Worm (Caenorhabditis elegans) whole organism, midembryonic: ENCODE data around the gene B0244.5.

Experiments used
- cog-1 ChIP-seq: sonication (generic microtip); optimal IDR thresholded peaks from 2 replicates; lab custom pipeline; 2016; ENCODE audit warnings: missing genetic modification characterization, missing compliant biosample characterization
- flt-1 ChIP-seq: fragments of 200-800 bp; sonication (Bioruptor generic); IDR thresholded peaks from 2 replicates; pipeline ENCODE4 v1.3.6; 2022; ENCODE audit warnings: missing genetic modification characterization, missing compliant biosample characterization
- ref-1 ChIP-seq: fragments of 200-800 bp; sonication (Bioruptor generic); conservative IDR thresholded peaks from 2 replicates; pipeline ENCODE4 v1.3.6; 2022; ENCODE audit warnings: missing genetic modification reagents, missing genetic modification characterization, missing compliant biosample characterization
- tab-1 ChIP-seq: fragments of 200-800 bp; sonication (Bioruptor generic); IDR thresholded peaks from 2 replicates; pipeline ENCODE4 v1.3.6; 2022; ENCODE audit warnings: missing genetic modification characterization, missing compliant biosample characterization

- TF ChIP-seq ref-1 (no peak), tab-1 (no peak), flt-1 (GFP tag; lab: Robert Waterston, UW) (no peak), cog-1 (no peak)
Measured at ce11 chrIII:5750503-5750902, 5.8 kb downstream of the B0244.5 start.
